Worm (Caenorhabditis elegans): ENCODE results near the gene col-72.

DNA sequence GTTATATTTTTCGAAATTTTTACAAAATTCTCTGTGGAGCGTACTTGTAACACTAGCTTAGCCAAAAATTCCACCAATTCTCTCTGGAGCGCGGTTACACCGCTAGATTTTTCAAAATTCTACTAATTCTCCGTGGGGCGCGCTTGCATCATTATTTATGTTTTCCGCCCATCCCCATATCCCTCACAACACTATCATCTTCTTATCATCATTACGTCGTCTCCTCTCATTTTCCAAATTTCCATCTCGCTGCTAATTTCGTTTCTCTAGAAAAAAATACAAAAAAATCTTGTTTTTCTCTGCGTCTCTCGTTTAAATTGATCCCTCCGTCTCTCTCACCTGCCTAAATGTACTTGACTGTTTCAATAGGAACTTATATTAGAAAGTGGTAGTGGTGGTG is 31.3 kb upstream of the col-72 start:
- no peak for TF ChIP-seq ztf-23 (GFP tag; IDR thresholded peaks at IDR 0.05)
- TF ChIP-seq ref-1 (GFP tag; conservative IDR thresholded peaks at IDR 0.05): no peak
- no peak for TF ChIP-seq klf-2 (GFP tag; conservative IDR thresholded peaks at IDR 0.05)

Measured in whole organism, midembryonic.